Fruit fly (Drosophila melanogaster) whole organism, embryonic: ENCODE measurements around the gene Nprl3.
A peak's percentile ranks its signal among the peaks of the same experiment; 100 is the strongest.

ENCODE experiments used
- CG10565 ChIP-seq: fragments of 200-800 bp; sonication (Bioruptor generic); optimal IDR thresholded peaks from 3 replicates; lab custom pipeline; 2016; ENCODE audit warnings: missing biosample characterization, mild to moderate bottlenecking, missing genetic modification characterization
- CG4328 ChIP-seq: fragments of 200-800 bp; sonication (Bioruptor generic); optimal IDR thresholded peaks from 3 replicates; lab custom pipeline; 2017; ENCODE audit warnings: missing biosample characterization, missing genetic modification reagents, missing genetic modification characterization
- CG7745 ChIP-seq: fragments of 200-800 bp; sonication (Bioruptor generic); optimal IDR thresholded peaks from 2 replicates; lab custom pipeline; 2018; ENCODE audit warnings: missing biosample characterization, mild to moderate bottlenecking, missing genetic modification characterization, moderate library complexity
- CG9727 ChIP-seq: fragments of 200-800 bp; sonication (Bioruptor generic); optimal IDR thresholded peaks from 3 replicates; lab custom pipeline; 2017; ENCODE audit warnings: missing biosample characterization, mild to moderate bottlenecking, missing genetic modification characterization
- CkIIα-i1 ChIP-seq: fragments of 200-800 bp; sonication (Bioruptor generic); IDR thresholded peaks from 2 replicates; pipeline ENCODE4 v1.3.6; 2022; ENCODE audit warnings: missing biosample characterization, missing genetic modification characterization
- Dbx ChIP-seq: fragments of 200-800 bp; sonication (Bioruptor generic); IDR thresholded peaks from 3 replicates; pipeline ENCODE4 v1.3.6; 2022; ENCODE audit warnings: missing biosample characterization, missing genetic modification characterization
- Dip2 ChIP-seq: fragments of 200-800 bp; sonication (Bioruptor generic); IDR thresholded peaks from 2 replicates; pipeline ENCODE4 v1.3.6; 2022; ENCODE audit warnings: missing biosample characterization, missing genetic modification characterization
- H2.0 ChIP-seq: fragments of 200-800 bp; sonication (Bioruptor generic); IDR thresholded peaks from 2 replicates; pipeline ENCODE4 v1.3.6; 2022; ENCODE audit warnings: missing biosample characterization, missing genetic modification characterization
- HLH3B ChIP-seq: fragments of 200-800 bp; sonication (Bioruptor generic); IDR thresholded peaks from 2 replicates; pipeline ENCODE4 v1.3.6; 2022; ENCODE audit warnings: missing biosample characterization, missing genetic modification characterization
- btn ChIP-seq: fragments of 200-800 bp; sonication (Bioruptor generic); optimal IDR thresholded peaks from 2 replicates; lab custom pipeline; 2016; ENCODE audit warnings: missing biosample characterization, missing genetic modification characterization
- dati ChIP-seq: fragments of 200-800 bp; sonication (Bioruptor generic); IDR thresholded peaks from 2 replicates; pipeline ENCODE4 v1.3.6; 2022; ENCODE audit warnings: missing biosample characterization, missing genetic modification characterization
- kay ChIP-seq: fragments of 200-800 bp; sonication (Bioruptor generic); optimal IDR thresholded peaks from 2 replicates; lab custom pipeline; 2016; ENCODE audit warnings: missing biosample characterization, missing genetic modification characterization
- slp2 ChIP-seq: fragments of 200-800 bp; sonication (Bioruptor generic); optimal IDR thresholded peaks from 2 replicates; lab custom pipeline; 2016; ENCODE audit warnings: missing biosample characterization, missing genetic modification characterization

DNA sequence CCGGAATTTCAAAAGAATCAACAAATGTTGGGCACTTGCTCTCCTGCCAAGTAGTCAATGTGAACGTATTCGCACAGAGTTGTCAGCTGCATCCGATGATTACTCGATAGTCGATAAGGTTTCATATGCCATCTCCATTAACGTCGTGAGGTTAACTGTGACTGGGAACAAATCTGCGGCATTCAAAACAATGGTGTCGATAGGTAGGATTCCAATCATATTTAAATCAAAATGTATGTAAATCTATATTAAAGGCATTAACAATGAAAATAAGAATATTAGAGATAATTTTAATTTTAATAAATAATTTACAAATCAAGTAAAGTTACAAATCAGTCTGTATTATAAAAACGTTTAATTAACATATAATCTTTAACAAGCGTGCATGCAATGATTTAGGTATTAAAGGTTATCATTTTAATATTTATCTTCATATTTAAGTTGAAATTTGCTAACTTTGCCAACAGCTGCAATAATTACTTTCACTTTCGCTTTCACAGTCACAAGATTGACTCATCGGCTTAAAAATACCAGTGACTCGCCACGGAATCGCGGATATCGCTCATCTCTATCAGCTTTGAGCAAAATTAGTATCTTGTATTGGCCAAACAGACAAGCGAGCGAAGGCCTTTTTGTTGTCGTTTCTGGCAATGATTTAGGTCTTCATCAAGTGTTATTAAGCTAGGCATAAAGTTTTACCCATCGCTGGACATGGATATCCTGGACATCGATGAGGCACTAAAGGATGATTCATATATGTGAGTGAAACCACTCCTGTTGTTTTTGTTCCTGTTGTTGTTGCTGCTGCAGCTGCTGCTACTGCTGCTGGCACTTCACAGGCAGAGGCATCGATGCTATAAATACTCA lies 36.8 kb downstream of the Nprl3 start, which contains the start of the genes Meics, Nxf3 and ssp2:
- TF ChIP-seq slp2 (GFP tag; lab: Kevin White, UChicago) (no peak), Dbx (0 out of 3 replicates have a peak, but pooled peaks have one; percentile 21), kay (GFP tag; lab: Kevin White, UChicago) (peak; percentile 16), Dip2 (GFP tag; lab: Robert Waterston, UW) (no peak), btn (no peak), dati (GFP tag; lab: Robert Waterston, UW) (no peak), CG10565 (GFP tag; lab: Kevin White, UChicago) (no peak), CG4328 (GFP tag; lab: Kevin White, UChicago) (no peak), CG9727 (GFP tag; lab: Kevin White, UChicago) (peak; percentile 56), HLH3B (no peak), CG7745 (tag; lab: Kevin White, UChicago) (no peak), H2.0 (peak; percentile 34; the same call in 1 of the 2 replicates), CkIIα-i1 (GFP tag; lab: Robert Waterston, UW) (no peak)
